Worm (Caenorhabditis elegans) whole organism, early embryonic: ENCODE results near the gene K10G9.2.

Experiments
- B0310.2 ChIP-seq: sonication (generic microtip); optimal IDR thresholded peaks from 2 replicates; lab custom pipeline; 2016; ENCODE audit warnings: mild to moderate bottlenecking, missing genetic modification characterization, missing compliant biosample characterization
- ama-1 ChIP-seq: fragments of 150-350 bp; optimal IDR thresholded peaks from 2 replicates; lab custom pipeline; 2014
- ceh-13 ChIP-seq: fragments of 200-800 bp; sonication (Bioruptor generic); optimal IDR thresholded peaks from 2 replicates; lab custom pipeline; 2018; ENCODE audit warnings: mild to moderate bottlenecking, missing genetic modification characterization, missing compliant biosample characterization
- ceh-36 ChIP-seq: sonication (generic microtip); optimal IDR thresholded peaks from 2 replicates; lab custom pipeline; 2016; ENCODE audit warnings: missing genetic modification characterization, inconsistent platforms, missing compliant biosample characterization
- ets-7 ChIP-seq: sonication (generic microtip); optimal IDR thresholded peaks from 2 replicates; lab custom pipeline; 2016; ENCODE audit warnings: missing genotype, missing genetic modification characterization, missing compliant biosample characterization
- flt-1 ChIP-seq: fragments of 200-800 bp; sonication (Bioruptor generic); IDR thresholded peaks from 2 replicates; pipeline ENCODE4 v1.3.6; 2022; ENCODE audit warnings: missing genetic modification characterization, missing compliant biosample characterization
- hnd-1 ChIP-seq: sonication (generic microtip); optimal IDR thresholded peaks from 2 replicates; lab custom pipeline; 2016; ENCODE audit warnings: missing genetic modification characterization, missing compliant biosample characterization
- pes-1 ChIP-seq: fragments of 200-800 bp; sonication (Bioruptor generic); IDR thresholded peaks from 2 replicates; pipeline ENCODE4 v1.3.6; 2022; ENCODE audit warnings: missing genetic modification reagents, missing genetic modification characterization, missing compliant biosample characterization
- sea-1 ChIP-seq: fragments of 200-800 bp; sonication (Bioruptor generic); conservative IDR thresholded peaks from 2 replicates; pipeline ENCODE4 v1.3.6; 2022; ENCODE audit warnings: missing genetic modification characterization, missing compliant biosample characterization
- tra-4 ChIP-seq: sonication (generic microtip); optimal IDR thresholded peaks from 2 replicates; lab custom pipeline; 2017; ENCODE audit warnings: missing genetic modification characterization, missing compliant biosample characterization

DNA sequence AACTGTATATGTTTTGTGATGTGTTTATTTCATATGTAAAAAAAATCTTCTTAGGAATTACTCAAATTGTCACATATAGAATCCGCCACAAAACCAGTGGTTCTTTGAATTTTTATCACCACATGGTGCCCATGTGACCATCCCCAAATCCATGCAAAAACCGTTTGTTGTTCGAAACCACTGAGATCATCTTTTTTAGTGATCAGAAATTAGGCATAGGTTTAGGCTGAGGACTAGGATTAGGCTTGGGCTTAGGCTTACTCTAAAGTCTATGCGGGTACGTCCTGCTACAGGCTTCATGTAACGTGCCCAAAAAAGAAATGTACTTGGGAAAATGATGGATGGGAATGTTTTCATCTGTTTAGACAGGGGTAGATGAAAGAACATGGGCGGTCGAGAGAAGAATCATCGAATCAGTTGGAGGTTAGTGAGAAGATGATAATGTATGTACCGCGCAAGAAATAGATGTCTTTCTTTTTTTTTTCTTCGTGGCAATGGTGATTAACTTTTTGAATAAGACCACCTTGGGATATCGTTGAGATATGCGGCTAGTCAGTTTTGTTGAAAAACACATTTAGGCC is 49.3 kb upstream of the K10G9.2 start:
- TF ChIP-seq hnd-1 (no peak), tra-4 (tag; lab: Kevin White, UChicago) (no peak), flt-1 (GFP tag; lab: Robert Waterston, UW) (no peak), ceh-36 (no peak), B0310.2 (no peak), ets-7 (no peak), sea-1 (GFP tag; lab: Robert Waterston, UW) (no peak), ceh-13 (no peak), pes-1 (GFP tag; lab: Robert Waterston, UW) (no peak), ama-1 (no peak)
